Fruit fly (Drosophila melanogaster) S2 (cell line): ENCODE data around the gene Pa1.

Experiments used
- CG8478 ChIP-seq: fragments of >200 bp; optimal IDR thresholded peaks from 2 replicates; lab custom pipeline; 2018
- CTCF ChIP-seq, 2 experiments: fragments of >200 bp; optimal IDR thresholded peaks; 2 replicates each; lab custom pipeline; 2018

Pa1 gene

DNA sequence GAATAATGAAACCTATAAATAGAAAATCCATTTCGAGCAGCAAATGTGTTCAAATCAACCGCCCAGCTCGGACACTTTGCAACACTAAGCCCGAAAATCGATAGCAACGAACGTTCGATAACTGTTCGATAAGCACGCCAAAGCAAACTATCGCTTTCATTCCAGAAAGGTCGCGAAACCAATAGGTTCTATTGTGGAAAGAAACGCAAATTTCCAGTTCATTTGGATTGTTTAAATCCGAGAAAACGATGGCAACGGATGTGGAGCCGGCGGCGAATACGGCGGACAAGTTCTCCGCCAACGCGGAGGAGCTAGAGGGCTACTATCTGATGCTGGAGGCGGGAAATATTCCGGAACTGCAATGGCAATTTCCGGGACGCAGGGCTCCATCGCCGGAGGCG lies at the start of gene Pa1:
Gene Pa1 (plus strand): TSS at position 156 of the 401 bp plus-strand sequence.
- TF ChIP-seq CTCF (optimal IDR thresholded peaks at IDR 0.05; lab: Kevin White, UChicago), result no peak
- no peak for TF ChIP-seq CG8478 (lab: Kevin White, UChicago)

DNA sequence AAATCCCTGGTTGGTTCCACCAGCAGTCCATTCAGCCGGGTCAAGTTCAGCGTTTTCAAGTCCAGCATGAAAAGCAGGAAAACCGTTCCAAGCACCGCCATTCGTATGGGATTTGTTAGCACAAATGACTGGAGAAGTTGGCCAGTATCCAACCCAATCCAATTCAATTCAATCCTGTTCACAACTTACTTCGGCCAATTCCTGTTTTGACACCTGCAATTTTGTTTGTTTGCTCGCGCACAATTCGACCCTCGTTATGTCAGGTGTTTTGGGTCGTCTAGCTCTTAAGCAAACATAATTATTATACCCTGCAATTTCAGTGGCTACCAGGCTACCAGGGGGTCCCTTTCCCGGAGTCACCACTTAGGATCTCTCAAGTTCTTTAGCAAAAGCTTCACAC lies 47.9 kb upstream of the Pa1 start, which contains the start of gene Ir10a:
Gene Ir10a (minus strand): TSS at position 101 of the 400 bp plus-strand sequence.
- TF ChIP-seq CG8478 (lab: Kevin White, UChicago), result no peak
- no peak for TF ChIP-seq CTCF (optimal IDR thresholded peaks at IDR 0.05; lab: Kevin White, UChicago)

DNA sequence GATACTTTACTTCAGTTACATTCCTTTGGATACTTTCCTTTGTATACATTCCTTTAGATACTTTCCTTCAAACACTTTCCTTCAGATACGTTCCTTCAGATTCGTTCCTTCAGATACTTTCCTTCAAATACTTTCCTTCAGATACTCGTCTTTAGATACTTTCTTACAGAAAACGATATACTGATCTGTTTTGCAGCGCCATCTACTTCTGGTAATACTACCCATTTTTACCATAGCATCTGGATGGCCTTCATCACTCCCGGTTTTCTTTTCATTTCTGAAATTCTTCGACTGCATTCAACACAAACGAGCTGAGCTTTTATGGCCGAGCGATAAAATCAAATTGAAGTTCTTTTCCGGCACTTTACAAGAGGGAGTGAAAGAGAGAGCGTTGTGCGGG lies 39.1 kb upstream of the Pa1 start:
- TF ChIP-seq CG8478 (lab: Kevin White, UChicago), result no peak
- peak; percentile 80 for TF ChIP-seq CTCF (optimal IDR thresholded peaks at IDR 0.05; lab: Kevin White, UChicago)

DNA sequence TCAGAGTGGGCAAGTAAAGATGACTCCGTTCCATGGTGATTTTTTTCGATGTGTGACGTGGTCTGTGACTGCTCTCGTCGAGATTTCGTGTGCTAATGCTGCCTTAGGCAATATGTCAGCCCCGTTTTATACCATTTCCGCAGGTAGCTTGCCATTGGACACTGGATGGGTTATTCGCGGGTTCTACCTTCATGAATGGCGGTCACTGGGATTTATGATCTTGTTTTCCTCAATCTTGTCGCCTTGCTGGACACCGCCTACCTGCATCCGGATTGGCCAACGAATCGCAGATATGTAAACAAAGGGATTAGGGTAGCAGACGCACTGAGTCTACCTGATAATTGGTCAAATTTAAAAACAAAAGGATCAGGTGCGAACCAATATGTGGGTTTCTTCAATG lies 36.8 kb upstream of the Pa1 start, which contains the start of gene sisA:
Gene sisA (minus strand): TSS at position 101 of the 400 bp plus-strand sequence.
- TF ChIP-seq CTCF (optimal IDR thresholded peaks at IDR 0.05; lab: Kevin White, UChicago) (no peak), CG8478 (lab: Kevin White, UChicago) (no peak)

DNA sequence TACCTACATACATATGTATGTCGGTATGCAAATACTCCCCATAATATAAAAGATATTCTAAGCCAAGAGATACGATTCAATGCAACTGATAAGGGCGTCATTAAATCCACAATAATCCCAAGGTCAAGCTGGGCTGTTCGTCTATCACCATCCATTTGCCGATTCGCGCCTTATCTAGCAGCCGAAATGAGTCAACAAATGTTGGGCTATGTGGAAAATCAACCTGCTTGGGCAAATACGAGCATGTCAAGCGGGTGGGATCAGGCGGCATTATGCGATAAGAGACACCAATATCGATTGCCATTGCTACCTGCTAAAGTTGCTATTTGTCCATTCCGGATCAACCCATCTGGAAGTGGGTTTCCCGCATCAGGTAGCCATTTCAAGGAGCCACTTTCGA lies 36.4 kb upstream of the Pa1 start:
- TF ChIP-seq CTCF (optimal IDR thresholded peaks at IDR 0.05; lab: Kevin White, UChicago), result no peak
- TF ChIP-seq CG8478 (lab: Kevin White, UChicago), result no peak

DNA sequence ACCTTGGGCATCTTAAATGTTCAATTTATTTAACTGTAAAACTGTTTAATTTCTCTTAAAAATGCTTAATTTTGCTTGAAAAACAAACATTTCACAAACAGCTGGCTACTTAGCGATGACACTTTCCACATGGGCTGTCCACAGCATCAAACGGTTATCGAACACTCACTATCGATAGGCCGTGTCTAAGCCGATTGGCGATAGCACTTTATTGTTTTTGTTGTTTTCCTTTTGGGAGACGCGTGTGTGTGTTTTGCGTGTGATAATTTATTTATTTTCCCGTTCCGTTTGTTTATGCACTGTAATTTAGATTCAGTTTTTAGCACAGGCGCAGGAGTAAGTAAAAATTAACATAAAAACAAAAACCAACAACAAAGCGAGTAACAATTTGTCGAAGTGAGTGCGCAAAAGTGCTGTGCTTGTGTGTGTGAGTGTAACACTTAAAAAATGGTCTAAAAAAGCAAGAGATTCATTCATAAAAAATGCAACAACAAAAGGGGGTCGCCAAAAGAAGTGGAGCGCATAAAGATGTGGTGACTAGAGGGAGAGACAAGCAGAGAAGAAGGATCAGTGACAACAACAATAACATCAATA lies 33.8 kb upstream of the Pa1 start, which contains the start of gene Gapvd1:
Gene Gapvd1 (plus strand): TSS at position 211 of the 594 bp plus-strand sequence.
- no peak for TF ChIP-seq CG8478 (lab: Kevin White, UChicago)
- TF ChIP-seq CTCF (optimal IDR thresholded peaks at IDR 0.05; lab: Kevin White, UChicago), result peak in 1 of 2 experiments; percentile 6

DNA sequence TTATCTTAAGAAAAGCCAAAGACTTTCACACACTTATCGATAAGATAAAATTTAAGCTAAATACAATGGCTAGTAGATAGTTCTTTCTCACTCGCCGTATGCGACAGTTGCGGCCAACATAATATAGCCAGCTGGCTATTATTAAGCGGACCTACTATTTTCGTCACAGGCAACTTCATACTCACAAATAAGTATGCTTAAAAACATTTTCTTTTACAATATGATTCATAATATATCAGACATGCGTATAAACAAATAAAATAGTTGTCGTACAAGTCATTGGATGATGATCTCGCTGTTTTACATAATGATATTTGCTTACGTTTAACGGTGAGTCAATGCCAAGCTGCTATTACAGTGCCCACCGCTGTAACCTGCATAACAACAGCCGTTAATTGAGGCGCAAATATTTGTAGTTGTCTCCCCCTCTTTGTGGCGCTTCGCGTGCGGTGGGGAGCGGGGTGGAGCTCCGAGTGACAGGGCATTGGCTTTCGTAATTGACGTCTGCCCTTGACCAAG lies 32.8 kb upstream of the Pa1 start:
- TF ChIP-seq CG8478 (lab: Kevin White, UChicago), result no peak
- TF ChIP-seq CTCF (optimal IDR thresholded peaks at IDR 0.05; lab: Kevin White, UChicago), result no peak

DNA sequence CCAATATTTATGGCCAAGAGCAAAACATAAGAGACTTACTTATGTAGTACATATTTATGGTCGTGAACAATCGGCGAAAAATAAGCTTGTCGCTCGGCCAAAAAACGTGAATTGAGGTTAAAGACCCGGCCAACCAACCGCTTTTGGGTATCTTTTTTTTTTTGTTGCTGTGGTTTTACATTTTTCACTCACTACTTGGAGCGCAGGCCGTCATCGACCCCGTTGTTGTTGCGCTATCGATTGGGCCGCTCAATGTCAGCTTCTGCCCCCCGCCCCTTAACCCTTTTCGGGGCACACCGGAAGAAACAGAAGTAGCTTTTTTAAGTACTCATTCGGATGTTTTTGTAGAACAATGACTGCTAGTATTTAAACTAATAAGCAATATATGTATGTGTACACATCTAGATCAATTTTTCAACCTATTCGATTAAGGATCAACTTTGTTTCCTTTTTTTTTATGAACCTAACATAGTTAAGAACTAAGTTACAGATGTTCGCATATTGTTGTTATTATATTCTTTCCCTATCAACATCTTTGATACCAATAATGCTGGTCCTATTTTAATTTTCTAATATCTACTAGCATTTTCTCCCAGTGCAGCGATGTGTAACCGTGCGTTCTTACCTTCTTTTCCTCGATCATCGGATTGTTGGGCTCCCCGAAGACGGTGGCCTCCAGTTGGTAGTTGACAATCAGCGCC lies 20.8 kb upstream of the Pa1 start:
- TF ChIP-seq CG8478 (lab: Kevin White, UChicago) (no peak), CTCF (optimal IDR thresholded peaks at IDR 0.05; lab: Kevin White, UChicago) (no peak)

DNA sequence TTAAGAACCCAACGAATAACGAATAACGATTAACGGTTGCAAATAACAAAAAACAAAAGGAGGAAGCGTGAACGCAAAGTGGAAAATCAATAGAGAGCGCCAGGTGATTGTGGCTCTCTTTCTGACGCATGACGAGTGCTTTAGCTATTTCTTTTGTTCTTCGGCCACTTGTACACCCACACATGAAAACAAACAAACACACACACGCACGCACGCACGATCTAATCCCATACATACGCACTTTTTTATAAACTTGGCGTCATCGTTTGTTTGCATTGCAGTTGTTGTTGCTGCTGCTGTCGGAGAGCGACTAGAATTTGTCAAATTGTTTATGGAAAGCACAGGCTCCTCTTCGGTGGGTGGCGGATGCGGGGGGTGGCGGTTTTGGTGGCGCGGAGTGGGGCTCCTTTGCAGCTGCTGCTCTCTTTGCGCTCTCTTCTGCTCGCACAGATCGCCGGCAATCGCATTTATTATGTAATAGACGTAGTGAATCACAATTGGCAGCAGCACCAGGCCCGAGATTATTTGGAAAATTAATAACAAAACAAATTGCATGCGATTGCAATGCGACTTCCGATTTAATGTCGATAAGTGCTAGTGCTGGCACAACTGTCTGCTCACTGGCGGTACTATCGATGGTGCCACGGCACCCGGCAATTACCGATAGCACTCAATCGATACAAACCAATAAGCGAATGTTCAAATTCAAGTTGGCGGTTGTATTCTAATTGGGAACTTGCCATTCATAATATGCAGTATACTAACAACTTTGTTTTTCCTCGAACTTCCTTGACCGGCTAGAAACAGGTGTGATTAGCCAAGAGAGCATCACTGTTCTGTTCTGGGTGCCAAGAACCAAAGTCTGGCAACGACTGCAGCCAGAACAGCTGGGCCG lies 19.8 kb upstream of the Pa1 start:
- peak in 1 of 2 experiments; percentile 34 for TF ChIP-seq CTCF (optimal IDR thresholded peaks at IDR 0.05; lab: Kevin White, UChicago)
- TF ChIP-seq CG8478 (lab: Kevin White, UChicago), result no peak

DNA sequence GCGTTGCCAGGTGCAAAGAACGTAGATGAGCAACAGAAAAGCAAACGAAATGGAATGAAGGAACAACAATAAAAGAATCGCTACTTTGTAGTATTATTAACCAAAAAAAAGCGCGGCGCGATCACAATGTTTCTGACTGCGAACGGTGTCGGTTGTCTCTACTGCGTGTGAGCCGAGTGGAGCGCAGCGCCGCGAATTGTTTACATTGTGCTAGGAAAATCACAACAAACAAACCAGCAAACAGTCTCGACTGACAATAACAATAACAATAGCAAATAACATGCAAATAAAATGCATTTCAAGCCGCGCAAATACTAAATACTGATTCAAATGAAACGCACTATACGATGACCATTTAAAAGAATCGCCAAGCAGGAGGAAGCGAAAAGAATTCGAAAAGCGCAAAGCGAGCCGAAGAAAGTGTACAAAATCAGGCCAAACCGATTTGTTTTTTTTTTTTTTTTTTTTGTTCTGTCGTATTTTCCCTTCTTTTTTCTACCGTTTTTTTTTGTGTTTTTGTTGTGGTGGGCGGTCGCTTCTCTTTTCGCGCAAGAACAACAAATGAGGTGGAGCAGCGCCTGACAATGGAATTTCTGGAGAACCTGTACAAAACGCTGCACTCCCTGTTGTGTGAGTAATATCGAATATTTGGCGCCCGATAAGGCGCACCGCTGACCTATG lies 19.0 kb upstream of the Pa1 start, which contains the start of the genes CG34348 and Kap3:
Gene CG34348 (plus strand): TSS at position 6 of the 681 bp plus-strand sequence.
Gene Kap3 (minus strand): TSS at position 217 of the 681 bp plus-strand sequence.
- TF ChIP-seq CTCF (optimal IDR thresholded peaks at IDR 0.05; lab: Kevin White, UChicago) (no peak), CG8478 (lab: Kevin White, UChicago) (no peak)

DNA sequence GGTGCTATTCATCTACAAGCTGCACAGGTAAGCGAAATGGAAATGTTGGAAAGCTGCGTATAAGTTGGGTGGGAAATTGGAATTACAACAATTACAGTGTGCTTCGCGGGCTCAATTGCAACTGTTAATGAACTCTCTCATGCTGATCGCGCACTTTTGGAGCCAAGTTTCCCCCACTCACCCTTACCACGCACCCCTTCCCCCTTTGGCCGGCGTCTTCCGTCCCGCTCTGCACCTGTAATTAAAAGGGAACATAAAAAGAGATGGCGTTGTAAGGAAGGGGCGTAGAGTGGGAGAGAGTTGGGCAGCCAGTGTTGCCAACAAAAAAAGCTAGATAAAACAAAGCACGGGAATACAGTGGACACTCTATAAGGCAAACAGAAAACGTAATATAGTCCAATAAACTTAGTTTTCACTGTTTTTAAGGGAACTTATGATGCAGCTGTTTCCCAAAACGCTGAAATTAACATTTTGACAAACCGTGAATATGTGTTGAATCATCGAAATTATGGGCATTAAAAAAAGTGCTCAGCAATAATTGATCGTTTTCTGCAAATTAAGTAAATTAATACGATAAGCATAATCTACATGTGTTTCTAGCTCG lies 18.2 kb upstream of the Pa1 start:
- TF ChIP-seq CG8478 (lab: Kevin White, UChicago) (no peak), CTCF (optimal IDR thresholded peaks at IDR 0.05; lab: Kevin White, UChicago) (no peak)

DNA sequence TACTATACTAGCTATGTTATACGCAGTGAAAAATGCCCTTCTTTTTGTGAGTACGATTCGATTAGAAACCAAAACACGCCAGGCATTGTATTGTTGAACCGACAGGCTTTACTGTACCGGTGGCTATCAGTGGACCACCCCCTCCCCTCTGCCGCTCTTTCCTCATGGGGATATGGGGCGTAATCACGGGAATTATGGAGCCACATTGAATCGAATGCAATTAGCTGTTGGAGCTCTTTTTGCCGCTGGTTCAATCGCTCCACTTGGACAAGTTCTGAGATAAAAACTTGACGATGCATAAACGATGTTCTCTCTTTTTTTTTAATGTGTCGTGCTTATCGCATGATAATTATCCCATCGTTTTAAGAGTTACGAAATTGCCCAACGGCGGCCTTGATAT lies 16.9 kb upstream of the Pa1 start:
- TF ChIP-seq CTCF (optimal IDR thresholded peaks at IDR 0.05; lab: Kevin White, UChicago), result no peak
- no peak for TF ChIP-seq CG8478 (lab: Kevin White, UChicago)

DNA sequence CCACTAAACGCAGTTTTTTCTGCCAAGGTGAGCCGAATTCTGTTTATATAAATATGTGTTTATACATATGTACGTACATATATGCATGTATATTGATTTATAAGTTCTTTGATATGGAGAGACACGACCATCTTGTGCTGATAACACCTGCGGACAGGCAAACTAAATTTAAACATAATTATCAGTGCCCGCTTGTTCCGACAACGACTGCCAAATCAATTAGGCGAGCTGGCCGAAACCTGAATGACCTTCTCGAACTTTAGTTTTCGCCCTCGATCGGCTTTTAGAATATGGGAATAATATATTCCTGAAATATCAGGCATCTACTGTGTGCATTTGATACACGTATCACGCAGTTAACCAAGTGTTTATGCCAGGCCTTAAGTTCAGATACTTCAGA lies 16.3 kb upstream of the Pa1 start:
- TF ChIP-seq CTCF (optimal IDR thresholded peaks at IDR 0.05; lab: Kevin White, UChicago), result no peak
- TF ChIP-seq CG8478 (lab: Kevin White, UChicago), result no peak
